Worm (Caenorhabditis elegans): ENCODE data around the gene col-76.

col-76 gene

DNA sequence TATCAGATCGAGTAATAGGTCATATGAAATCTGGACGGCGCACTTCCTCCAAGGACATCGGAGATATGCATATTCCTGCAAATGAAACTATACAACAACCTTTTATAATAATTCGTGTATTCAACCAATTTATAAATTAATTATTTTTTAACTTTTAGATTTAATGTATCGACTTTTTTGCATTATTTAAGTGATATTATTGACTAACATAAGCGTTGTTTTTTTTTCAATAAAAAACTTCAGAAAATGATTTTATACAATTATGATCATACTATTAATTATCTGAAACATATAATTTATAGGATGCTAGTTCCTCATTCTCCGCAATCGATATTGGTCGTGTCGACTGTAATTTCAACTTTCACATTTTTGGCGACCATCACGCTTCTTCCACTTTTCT is at the start of gene col-76:
Gene col-76 (plus strand): TSS at position 301 of the 400 bp plus-strand sequence.
- no peak for TF ChIP-seq unc-62 (GFP tag; optimal IDR thresholded peaks at IDR 0.05)

DNA sequence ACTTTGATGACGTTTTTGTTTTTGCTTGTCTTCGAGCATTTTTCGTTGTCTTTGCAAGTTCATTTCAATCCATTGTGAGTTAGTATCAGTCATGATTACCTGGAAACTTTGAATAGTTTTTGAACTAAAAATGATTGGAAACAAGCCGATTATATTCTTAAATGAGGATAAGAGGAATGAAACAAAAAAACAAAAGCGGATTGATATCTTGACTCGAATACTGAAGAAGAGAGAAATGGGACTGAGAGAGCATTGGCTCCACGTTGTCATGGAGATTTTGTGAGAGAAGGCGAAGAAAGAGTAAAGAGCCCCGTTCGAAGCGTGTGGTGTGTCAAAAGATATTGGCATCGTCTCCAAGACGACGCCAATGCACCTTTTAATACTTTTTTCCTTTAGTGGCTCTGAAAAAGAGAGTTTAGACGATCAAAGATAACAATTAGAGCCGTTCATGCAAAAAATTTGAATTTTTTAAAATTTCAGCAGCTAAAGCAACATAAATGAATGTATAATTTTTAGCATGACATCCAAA is 47.2 kb upstream of the col-76 start, which contains the start of the genes tub-1 and tmem-138:
Gene tub-1 (minus strand): TSS at position 101 of the 529 bp plus-strand sequence.
Gene tmem-138 (plus strand): TSS at position 479 of the 529 bp plus-strand sequence.
- no peak for TF ChIP-seq unc-62 (GFP tag; optimal IDR thresholded peaks at IDR 0.05)

DNA sequence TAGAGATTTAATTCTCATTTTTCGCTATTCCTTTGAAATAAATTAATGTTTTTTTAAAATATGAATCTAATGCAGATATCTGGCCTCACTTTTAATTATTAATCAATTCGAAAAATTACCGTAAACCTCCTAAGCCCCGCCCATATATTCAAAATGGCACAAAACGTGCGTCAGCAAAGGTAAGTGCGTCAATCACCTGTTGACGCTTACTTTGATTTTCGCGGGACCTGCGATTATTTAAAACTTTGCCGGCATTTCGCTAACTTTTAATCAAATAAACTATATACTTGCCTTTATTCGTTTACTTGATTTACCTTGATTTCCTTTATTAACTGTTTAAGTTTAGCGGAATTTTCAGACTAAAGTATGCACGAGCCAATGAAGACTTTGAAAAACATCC is 46.1 kb upstream of the col-76 start, which contains the start of gene pch-2:
Gene pch-2 (plus strand): TSS at position 359 of the 400 bp plus-strand sequence.
- no peak for TF ChIP-seq unc-62 (GFP tag; optimal IDR thresholded peaks at IDR 0.05)

DNA sequence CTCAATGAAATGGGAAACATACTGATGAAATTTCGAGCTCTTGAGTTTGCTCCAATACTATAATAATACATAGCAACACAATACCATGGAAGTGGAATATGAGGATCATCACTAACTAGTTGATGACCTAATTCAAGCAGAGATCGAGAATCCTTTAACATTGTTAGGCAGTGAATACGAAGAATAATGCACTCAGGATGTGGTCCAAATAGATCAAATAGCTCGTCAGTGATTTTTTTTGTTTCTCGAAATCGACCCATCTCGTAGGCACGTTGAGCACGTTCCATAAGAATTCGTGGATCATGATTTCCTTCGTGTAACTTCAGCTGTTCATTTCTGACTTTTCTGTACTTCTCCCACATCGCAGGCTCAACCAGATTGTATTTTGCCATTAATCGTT is 43.2 kb upstream of the col-76 start:
- no peak for TF ChIP-seq unc-62 (GFP tag; optimal IDR thresholded peaks at IDR 0.05)

DNA sequence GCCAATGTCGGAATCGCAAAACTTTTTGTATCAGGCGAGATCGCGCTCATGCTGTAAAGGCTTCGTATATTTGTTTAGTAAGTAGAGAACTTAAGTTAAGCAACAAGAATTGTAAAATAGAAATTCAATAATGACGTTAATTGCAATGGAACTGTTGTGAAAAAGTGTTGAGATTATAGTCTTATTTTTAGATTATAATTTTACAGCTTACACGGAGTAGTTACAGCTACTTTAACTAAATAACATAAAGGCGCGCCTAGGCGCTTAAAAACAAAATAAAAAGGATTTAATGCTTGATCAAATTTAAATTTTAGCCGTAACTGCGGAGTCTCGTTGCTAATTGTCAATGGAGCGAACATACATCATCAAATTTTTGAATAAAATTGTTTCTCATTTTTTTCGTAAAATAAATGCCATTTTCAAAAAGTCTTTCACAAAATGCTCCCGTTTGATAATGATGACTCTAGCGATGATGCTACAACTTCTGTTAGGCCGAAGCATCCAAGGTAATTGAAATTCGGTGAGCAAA is 42.0 kb upstream of the col-76 start, which contains the start of the genes emb-27 and rrf-3:
Gene emb-27 (minus strand): TSS at position 51 of the 529 bp plus-strand sequence.
Gene rrf-3 (plus strand): TSS at position 346 of the 529 bp plus-strand sequence.
- no peak for TF ChIP-seq unc-62 (GFP tag; optimal IDR thresholded peaks at IDR 0.05)

DNA sequence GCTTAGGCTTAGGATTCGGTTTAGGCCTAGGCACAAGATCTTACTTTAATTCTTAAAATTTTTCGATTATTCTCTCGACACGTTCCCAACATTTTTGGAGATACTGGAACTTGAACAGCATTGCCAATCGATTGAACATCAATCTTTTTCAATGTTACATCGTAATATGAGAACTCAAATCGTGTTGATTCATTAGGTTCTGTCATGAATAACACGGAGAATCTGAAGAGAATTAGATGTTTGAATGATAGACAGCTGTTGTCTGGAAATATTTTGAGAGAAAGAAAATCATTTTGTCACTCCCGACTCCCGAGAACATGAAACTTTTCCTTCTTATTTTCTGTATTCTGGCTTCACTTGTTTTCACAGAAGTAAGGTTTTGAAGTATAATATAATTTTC is 34.9 kb upstream of the col-76 start, which contains the start of gene T05C12.15:
Gene T05C12.15 (plus strand): TSS at position 301 of the 400 bp plus-strand sequence.
- no peak for TF ChIP-seq unc-62 (GFP tag; optimal IDR thresholded peaks at IDR 0.05)

DNA sequence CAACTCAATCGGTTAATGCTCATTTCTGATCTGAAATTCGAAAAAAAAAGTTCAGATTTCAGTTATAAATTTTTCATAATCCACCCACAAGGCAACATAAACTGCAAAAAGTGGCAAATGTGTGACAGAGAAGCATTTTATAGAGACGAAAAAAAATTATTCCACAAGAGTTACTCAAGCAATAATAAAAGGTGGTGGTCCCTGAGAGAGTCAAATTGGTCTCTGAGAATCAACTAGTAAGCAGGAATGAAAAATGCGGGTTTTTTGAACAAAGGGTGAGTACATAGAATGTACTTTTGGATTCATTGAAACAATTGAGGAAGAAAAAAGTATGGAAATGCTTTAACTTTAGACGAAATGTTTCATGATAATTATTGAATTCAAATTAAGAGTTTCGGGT is 33.8 kb upstream of the col-76 start, which contains the start of gene T05C12.11:
Gene T05C12.11 (minus strand): TSS at position 101 of the 400 bp plus-strand sequence.
- no peak for TF ChIP-seq unc-62 (GFP tag; optimal IDR thresholded peaks at IDR 0.05)

DNA sequence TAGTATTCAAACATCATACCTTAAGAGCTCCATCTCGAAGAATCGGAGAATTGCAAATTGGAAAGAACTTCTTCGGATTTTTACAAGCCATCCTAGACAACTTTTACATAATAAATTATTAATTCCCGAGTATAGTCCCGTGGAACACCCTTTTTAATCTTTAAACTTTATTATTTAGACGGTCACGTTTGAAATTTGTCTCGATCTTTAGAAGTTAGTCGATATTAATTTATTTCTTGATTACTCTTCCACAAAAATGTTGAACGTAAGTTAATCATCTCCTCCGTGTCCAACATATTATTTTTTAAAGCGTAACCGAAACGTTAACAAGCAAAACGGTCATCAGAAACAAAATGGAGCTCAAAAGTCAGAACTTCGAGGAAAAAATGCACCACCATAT is 30.7 kb upstream of the col-76 start, which contains the start of the genes decr-1.3 and T05C12.1:
Gene decr-1.3 (minus strand): TSS at position 101 of the 400 bp plus-strand sequence.
Gene T05C12.1 (plus strand): TSS at position 232 of the 400 bp plus-strand sequence.
- no peak for TF ChIP-seq unc-62 (GFP tag; optimal IDR thresholded peaks at IDR 0.05)

DNA sequence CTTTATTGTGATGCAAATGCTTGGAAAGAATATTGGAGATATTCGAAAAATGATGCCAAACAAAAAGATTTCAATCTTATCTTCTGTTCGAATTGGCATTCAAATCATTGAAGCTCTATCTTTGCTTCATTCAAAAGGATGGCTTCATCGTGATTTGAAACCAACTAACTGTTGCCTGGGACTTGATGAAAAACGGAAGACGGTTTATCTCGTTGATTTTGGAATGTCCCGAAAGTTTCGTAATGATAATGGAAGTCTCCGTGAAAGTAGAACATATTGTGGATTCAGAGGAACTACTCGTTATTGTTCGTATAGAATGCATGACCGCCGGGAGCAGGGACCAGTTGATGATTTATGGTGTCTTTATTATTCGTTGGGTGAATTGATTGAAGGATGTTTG is 30.0 kb upstream of the col-76 start:
- no peak for TF ChIP-seq unc-62 (GFP tag; optimal IDR thresholded peaks at IDR 0.05)

DNA sequence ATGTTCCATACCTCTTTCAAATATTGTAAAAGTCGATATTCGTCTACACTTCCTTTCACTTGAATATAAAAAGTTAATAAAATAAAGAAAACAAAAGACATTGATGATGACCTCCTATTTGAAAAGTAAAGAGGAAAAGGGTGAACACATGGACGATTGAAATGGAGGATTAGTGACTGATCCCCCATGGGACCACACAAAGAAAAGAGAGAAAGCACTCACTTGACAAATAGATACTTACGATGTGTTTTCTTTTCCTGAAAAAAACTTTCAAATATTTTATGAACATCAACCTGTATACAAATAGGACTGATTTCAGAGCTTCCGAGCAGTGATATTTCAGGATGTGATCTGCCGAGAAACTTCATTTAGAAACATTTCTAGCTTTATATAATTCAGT is 27.0 kb upstream of the col-76 start, which contains the start of gene acr-14:
Gene acr-14 (minus strand): TSS at position 101 of the 400 bp plus-strand sequence.
- TF ChIP-seq unc-62 (GFP tag; optimal IDR thresholded peaks at IDR 0.05) = no peak

DNA sequence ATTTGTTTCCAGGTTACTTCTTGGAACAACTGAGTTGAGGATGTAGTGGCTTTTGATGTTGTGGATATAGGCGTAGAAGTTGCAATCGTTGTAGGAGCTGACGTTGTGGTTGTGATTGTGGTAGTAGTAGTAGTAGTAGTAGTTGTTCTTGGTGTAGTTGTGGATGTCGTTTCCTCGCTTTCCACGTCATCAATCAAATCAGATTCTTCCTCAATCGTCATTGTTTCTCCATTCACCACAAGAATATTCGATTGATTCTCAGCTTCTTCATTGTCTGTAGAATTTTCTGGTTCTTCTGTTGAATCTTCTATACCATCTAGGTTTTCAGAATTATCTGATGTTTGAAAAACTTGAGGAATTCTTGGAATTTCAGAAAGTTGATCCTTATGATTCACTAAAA is 25.5 kb upstream of the col-76 start:
- TF ChIP-seq unc-62 (GFP tag; optimal IDR thresholded peaks at IDR 0.05) = no peak

DNA sequence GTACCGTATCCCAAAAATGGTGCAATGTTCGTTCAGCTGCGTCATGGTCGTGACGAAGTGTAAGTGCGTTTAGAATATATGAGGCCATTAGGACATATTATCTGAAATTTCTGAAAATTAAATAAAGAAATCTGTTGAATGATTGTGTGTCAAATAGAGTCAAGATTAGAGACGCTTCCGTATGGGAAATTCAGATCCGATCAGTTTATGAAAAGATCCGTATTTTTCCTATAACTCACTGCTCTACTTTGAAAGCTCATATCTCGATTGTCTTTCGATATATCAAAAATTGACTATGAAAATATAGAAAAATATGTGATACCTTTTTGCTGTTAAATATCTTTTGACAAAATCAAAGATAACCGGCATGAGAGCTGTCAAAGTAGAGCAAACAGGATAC is 23.9 kb upstream of the col-76 start, which contains the start of gene T05C12.4:
Gene T05C12.4 (minus strand): TSS at position 101 of the 400 bp plus-strand sequence.
- no peak for TF ChIP-seq unc-62 (GFP tag; optimal IDR thresholded peaks at IDR 0.05)

DNA sequence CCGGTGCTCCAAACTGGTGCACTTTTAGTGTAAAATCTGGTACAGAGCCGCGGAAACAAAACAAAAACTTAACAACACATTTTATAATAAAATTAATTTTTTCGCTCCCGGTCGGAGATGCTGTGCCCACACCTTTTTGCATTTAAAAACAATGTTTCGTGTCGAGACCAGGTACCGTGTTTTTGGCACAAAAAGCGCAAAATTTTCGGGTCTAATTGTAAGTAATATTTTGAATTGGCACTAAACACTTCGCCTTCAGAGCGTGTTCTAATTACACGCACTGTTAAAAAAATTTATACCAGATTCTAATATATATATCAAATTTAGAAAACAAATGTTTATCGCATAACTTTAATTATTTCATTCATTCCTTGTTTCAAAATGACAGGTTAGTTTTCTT is 22.7 kb upstream of the col-76 start, which contains the start of gene dylt-3:
Gene dylt-3 (plus strand): TSS at position 301 of the 400 bp plus-strand sequence.
- no peak for TF ChIP-seq unc-62 (GFP tag; optimal IDR thresholded peaks at IDR 0.05)

DNA sequence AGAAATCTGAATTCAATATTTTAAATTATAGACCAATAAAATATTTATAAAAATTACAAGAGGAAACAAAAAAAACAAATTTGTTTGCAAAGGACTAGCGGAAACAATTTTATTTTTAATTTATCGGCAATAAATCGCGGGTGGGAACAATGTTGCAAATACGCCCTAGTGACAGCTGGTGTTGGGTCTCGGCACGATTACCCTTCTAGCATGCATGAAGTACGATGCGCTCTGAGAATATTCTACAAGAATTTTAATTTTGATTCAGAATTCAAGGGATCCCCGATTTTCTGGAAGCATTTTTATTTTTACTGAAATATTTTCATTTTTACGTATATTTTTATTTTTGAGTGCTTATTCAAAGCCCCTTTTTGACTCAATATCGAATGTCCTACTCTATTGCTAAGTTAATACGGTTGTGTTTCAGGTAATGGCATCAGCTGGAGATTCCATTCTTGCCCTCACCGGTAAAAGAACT is 19.1 kb upstream of the col-76 start, which contains the start of the genes mig-5 and cct-1:
Gene mig-5 (minus strand): TSS at position 8 of the 478 bp plus-strand sequence.
Gene cct-1 (plus strand): TSS at position 428 of the 478 bp plus-strand sequence.
- TF ChIP-seq unc-62 (GFP tag; optimal IDR thresholded peaks at IDR 0.05) = no peak

DNA sequence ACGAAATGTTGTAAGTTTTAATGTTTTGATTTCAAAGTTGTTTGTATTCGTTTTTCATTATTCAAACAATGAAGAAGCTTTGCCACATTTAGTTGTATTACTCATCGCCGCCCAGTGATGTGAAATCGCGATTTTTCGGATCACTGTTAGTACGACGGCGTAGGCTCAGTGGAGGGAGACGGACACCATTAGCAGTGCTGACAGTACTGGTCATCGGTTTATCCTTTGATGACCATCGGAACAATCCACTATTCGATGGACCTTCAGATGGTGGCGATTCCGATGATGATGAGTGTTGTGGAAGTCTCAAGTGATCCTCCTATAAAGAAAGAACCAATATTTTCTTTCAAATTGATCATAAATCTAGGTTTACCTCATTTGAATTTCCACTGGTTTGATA is 16.6 kb upstream of the col-76 start:
- no peak for TF ChIP-seq unc-62 (GFP tag; optimal IDR thresholded peaks at IDR 0.05)

DNA sequence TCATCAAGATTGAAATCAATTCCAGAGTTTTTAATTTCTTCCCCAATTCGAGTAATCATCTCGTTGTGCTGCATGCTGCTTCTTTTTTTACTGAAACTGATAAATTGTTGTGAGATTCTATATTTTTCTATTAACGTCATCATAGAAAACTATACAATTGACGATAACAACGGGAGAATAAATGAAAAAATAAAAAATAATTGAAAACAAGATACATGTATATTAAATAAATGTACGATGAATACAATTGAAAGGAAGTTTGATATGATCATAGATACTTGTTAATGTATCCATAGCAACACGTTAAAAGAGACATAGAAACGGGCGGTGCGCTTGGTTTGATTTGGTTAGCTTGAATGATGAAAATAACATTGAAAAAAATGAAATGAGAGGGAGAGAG is 13.7 kb upstream of the col-76 start, which contains the start of gene T05C12.8:
Gene T05C12.8 (minus strand): TSS at position 101 of the 400 bp plus-strand sequence.
- TF ChIP-seq unc-62 (GFP tag; optimal IDR thresholded peaks at IDR 0.05) = no peak

All from whole organism, dauer.